Worm (Caenorhabditis elegans) whole organism, midembryonic: ENCODE results near the gene lgc-19.
A peak's percentile ranks its signal among the peaks of the same experiment; 100 is the strongest.

Source experiments
- T22C8.4 ChIP-seq: fragments of 200-800 bp; sonication (Bioruptor generic); IDR thresholded peaks from 2 replicates; pipeline ENCODE4 v1.3.6; 2022; ENCODE audit warnings: missing genetic modification characterization, missing compliant biosample characterization
- cog-1 ChIP-seq: sonication (generic microtip); optimal IDR thresholded peaks from 2 replicates; lab custom pipeline; 2016; ENCODE audit warnings: missing genetic modification characterization, missing compliant biosample characterization
- flt-1 ChIP-seq: fragments of 200-800 bp; sonication (Bioruptor generic); IDR thresholded peaks from 2 replicates; pipeline ENCODE4 v1.3.6; 2022; ENCODE audit warnings: missing genetic modification characterization, missing compliant biosample characterization
- klf-2 ChIP-seq: fragments of 200-800 bp; sonication (Bioruptor generic); conservative IDR thresholded peaks from 2 replicates; pipeline ENCODE4 v1.3.6; 2022; ENCODE audit warnings: missing genetic modification reagents, missing genetic modification characterization, missing compliant biosample characterization
- med-1 ChIP-seq: sonication (generic microtip); optimal IDR thresholded peaks from 2 replicates; lab custom pipeline; 2017; ENCODE audit warnings: missing genetic modification characterization, mild to moderate bottlenecking, missing compliant biosample characterization, antibody characterized with exemption, missing genetic modification reagents; ENCODE audit not compliant: insufficient read depth
- ref-1 ChIP-seq: fragments of 200-800 bp; sonication (Bioruptor generic); conservative IDR thresholded peaks from 2 replicates; pipeline ENCODE4 v1.3.6; 2022; ENCODE audit warnings: missing genetic modification reagents, missing genetic modification characterization, missing compliant biosample characterization
- tab-1 ChIP-seq: fragments of 200-800 bp; sonication (Bioruptor generic); IDR thresholded peaks from 2 replicates; pipeline ENCODE4 v1.3.6; 2022; ENCODE audit warnings: missing genetic modification characterization, missing compliant biosample characterization
- ztf-23 ChIP-seq: fragments of 200-800 bp; sonication (Bioruptor generic); IDR thresholded peaks from 2 replicates; pipeline ENCODE4 v1.3.6; 2022; ENCODE audit warnings: missing genetic modification reagents, missing genetic modification characterization, missing compliant biosample characterization
- ztf-29 ChIP-seq: fragments of 200-800 bp; sonication (Bioruptor generic); IDR thresholded peaks from 2 replicates; pipeline ENCODE4 v1.3.6; 2022; ENCODE audit warnings: missing genetic modification reagents, missing genetic modification characterization, missing compliant biosample characterization

The lgc-19 gene

ce11 chrIV:15962219-15962762, at the start of gene lgc-19:
lgc-19 (minus strand) TSS chrIV:15962712.
- TF ChIP-seq flt-1, result no peak

DNA sequence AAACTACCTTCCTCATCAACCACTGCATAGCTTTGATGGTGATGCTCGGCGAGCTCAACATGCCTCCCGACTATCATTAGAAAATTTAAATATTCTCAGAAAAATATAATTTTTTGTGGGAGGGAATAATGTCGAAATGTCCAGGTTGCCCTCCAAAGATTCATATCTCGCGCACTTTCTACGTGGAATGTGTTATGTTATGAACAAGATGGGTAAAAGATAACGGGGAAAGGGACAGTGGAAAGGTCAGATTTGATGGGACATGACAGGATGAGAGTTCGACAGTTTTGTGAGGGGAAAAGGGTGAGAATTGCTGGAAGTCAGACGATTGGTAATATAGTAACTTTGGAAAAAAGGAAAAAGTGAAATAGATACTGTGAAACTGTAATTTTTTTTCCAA, 43.8 kb upstream of the lgc-19 start:
- no peak for TF ChIP-seq T22C8.4
- no peak for TF ChIP-seq flt-1
- no peak for TF ChIP-seq ztf-29 (GFP tag; lab: Robert Waterston, UW)
- TF ChIP-seq med-1 (GFP tag; lab: Kevin White, UChicago), result no peak
- no peak for TF ChIP-seq cog-1 (tag; lab: Kevin White, UChicago)
- TF ChIP-seq tab-1 (GFP tag; lab: Robert Waterston, UW), result no peak
- TF ChIP-seq klf-2 (GFP tag; lab: Robert Waterston, UW), result no peak
- no peak for TF ChIP-seq ref-1 (GFP tag; lab: Robert Waterston, UW)

DNA sequence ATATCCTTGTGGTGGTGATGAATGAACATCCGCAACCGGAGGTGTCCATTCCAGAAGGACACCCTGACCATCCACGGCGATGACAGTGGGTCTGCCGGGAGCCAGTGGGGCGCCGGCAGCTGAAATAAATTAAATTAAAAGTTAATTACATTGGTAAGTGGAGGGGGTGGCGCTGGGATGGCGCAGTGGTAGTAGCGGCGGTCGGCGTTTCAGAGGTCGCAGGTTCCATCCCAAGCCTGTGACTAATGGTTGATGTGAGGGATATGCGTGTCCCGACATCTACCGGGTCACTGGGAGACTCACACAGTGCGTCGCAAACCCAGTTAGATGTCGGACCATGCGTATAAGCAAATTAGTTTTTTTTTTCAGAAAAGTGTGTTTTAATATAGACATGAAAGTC, 43.0 kb upstream of the lgc-19 start:
- TF ChIP-seq klf-2 (GFP tag; lab: Robert Waterston, UW) (no peak), ref-1 (GFP tag; lab: Robert Waterston, UW) (0 out of 2 replicates have a peak, but pooled peaks have one; percentile 18)

ce11 chrIV:16001058-16001457, 38.5 kb upstream of the lgc-19 start:
- no peak for TF ChIP-seq tab-1 (GFP tag; lab: Robert Waterston, UW)
- TF ChIP-seq med-1 (GFP tag; lab: Kevin White, UChicago), result no peak
- TF ChIP-seq ztf-23, result peak; percentile 34; the same call in 1 of the 2 replicates

ce11 chrIV:15999692-16000091, 37.2 kb upstream of the lgc-19 start:
- TF ChIP-seq med-1 (GFP tag; lab: Kevin White, UChicago) (no peak), flt-1 (no peak)

ce11 chrIV:15997906-15998305, 35.4 kb upstream of the lgc-19 start:
- TF ChIP-seq T22C8.4 (peak; percentile 64; the same call in 1 of the 2 replicates), ztf-23 (no peak), tab-1 (GFP tag; lab: Robert Waterston, UW) (no peak)

DNA sequence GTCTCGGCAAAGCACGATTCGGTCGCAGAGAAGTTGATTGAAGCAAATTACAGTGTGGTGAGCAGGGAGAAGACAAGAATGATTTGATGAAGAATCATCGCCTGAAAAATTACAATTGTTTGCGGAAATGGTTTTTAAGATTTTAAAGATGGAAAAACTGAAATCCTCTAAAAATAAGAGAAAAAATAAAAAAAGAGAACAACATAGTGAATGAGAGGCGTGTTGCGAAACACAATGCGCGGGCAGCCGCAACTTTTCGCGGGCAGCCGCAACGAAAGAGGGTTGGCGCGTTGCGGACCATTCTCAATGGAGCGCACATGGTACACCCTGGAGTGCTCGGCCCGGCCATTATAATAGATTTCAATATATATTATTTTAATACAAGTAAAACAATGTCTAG, 32.0 kb upstream of the lgc-19 start, which contains the start of gene Y105C5B.20:
Y105C5B.20 (minus strand) TSS at position 101 of the 400 bp plus-strand sequence.
- TF ChIP-seq ztf-23 (no peak), ztf-29 (GFP tag; lab: Robert Waterston, UW) (no peak), tab-1 (GFP tag; lab: Robert Waterston, UW) (no peak), med-1 (GFP tag; lab: Kevin White, UChicago) (no peak), T22C8.4 (no peak), ref-1 (GFP tag; lab: Robert Waterston, UW) (no peak), klf-2 (GFP tag; lab: Robert Waterston, UW) (no peak), cog-1 (tag; lab: Kevin White, UChicago) (no peak), flt-1 (no peak)

ce11 chrIV:15991416-15991815, 28.9 kb upstream of the lgc-19 start:
- TF ChIP-seq T22C8.4 (no peak), cog-1 (tag; lab: Kevin White, UChicago) (no peak), ztf-23 (no peak), klf-2 (GFP tag; lab: Robert Waterston, UW) (no peak), med-1 (GFP tag; lab: Kevin White, UChicago) (no peak), flt-1 (no peak), ztf-29 (GFP tag; lab: Robert Waterston, UW) (no peak), ref-1 (GFP tag; lab: Robert Waterston, UW) (no peak), tab-1 (GFP tag; lab: Robert Waterston, UW) (no peak)

- TF ChIP-seq tab-1 (GFP tag; lab: Robert Waterston, UW) (no peak), cog-1 (tag; lab: Kevin White, UChicago) (peak; percentile 34), T22C8.4 (peak; percentile 41; the same call in 1 of the 2 replicates), med-1 (GFP tag; lab: Kevin White, UChicago) (no peak)
Measured at ce11 chrIV:15983920-15984631, 21.6 kb upstream of the lgc-19 start, which contains the start of gene Y105C5B.19. Y105C5B.19 (minus strand) TSS chrIV:15983970.

DNA sequence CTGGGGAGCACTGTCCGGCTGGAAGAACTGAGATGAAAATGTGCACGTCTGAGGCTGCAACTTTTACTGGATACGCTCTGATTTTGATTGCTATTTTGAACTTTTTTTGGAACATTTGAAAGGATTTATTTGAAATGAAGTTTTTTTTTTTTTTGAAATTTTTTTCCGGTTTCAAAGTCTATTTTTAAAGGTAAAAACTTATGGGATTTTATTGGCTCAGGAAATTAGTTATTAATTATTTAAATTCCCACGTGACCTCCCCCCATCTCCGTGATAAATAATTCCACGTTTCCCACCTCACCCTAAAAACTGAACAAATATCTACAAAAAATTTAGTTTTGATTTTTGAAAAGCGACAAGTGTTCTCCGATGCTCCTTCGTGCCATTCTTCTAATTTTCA, 1.8 kb upstream of the lgc-19 start, which contains the start of gene Y105C5B.18:
Y105C5B.18 (plus strand) TSS at position 301 of the 400 bp plus-strand sequence.
- TF ChIP-seq flt-1, result no peak
- TF ChIP-seq ztf-29 (GFP tag; lab: Robert Waterston, UW), result no peak
- TF ChIP-seq klf-2 (GFP tag; lab: Robert Waterston, UW), result no peak
- TF ChIP-seq med-1 (GFP tag; lab: Kevin White, UChicago), result no peak
- no peak for TF ChIP-seq tab-1 (GFP tag; lab: Robert Waterston, UW)
- no peak for TF ChIP-seq T22C8.4
- TF ChIP-seq cog-1 (tag; lab: Kevin White, UChicago), result no peak
- no peak for TF ChIP-seq ztf-23
- no peak for TF ChIP-seq ref-1 (GFP tag; lab: Robert Waterston, UW)

- TF ChIP-seq ref-1 (GFP tag; lab: Robert Waterston, UW) (no peak), ztf-29 (GFP tag; lab: Robert Waterston, UW) (no peak), med-1 (GFP tag; lab: Kevin White, UChicago) (no peak), flt-1 (no peak), klf-2 (GFP tag; lab: Robert Waterston, UW) (no peak), ztf-23 (no peak), tab-1 (GFP tag; lab: Robert Waterston, UW) (no peak), T22C8.4 (no peak), cog-1 (tag; lab: Kevin White, UChicago) (no peak)
Measured at ce11 chrIV:15962801-15963200, 289 bp upstream of the lgc-19 start, which contains the start of gene Y105C5B.17. Y105C5B.17 (plus strand) TSS chrIV:15963101.
